Fruit fly (Drosophila melanogaster) whole organism, pupa: ENCODE measurements around the gene CG14416.
A peak's percentile ranks its signal among the peaks of the same experiment; 100 is the strongest.

Experiments used
- CG10348 ChIP-seq: fragments of 200-800 bp; sonication (Bioruptor generic); IDR thresholded peaks from 2 replicates; pipeline ENCODE4 v1.3.6; 2022; ENCODE audit warnings: missing biosample characterization, missing genetic modification characterization
- CG12605 ChIP-seq: fragments of 200-800 bp; sonication (Bioruptor generic); IDR thresholded peaks from 2 replicates; pipeline ENCODE4 v1.3.6; 2022; ENCODE audit warnings: missing biosample characterization, missing genetic modification characterization
- CG13204 ChIP-seq: fragments of 200-800 bp; sonication (Bioruptor generic); optimal IDR thresholded peaks from 2 replicates; lab custom pipeline; 2018; ENCODE audit warnings: missing biosample characterization, mild to moderate bottlenecking, missing genetic modification characterization, moderate library complexity
- CG14655 ChIP-seq: fragments of 200-800 bp; sonication (Bioruptor generic); optimal IDR thresholded peaks from 3 replicates; lab custom pipeline; 2017; ENCODE audit warnings: mild to moderate bottlenecking, missing biosample characterization, missing genetic modification reagents, missing genetic modification characterization
- CG15710 ChIP-seq: fragments of 200-800 bp; sonication (Bioruptor generic); optimal IDR thresholded peaks from 2 replicates; lab custom pipeline; 2018; ENCODE audit warnings: missing biosample characterization, mild to moderate bottlenecking, missing genetic modification characterization, moderate library complexity
- CG17806 ChIP-seq: fragments of 200-800 bp; sonication (Bioruptor generic); optimal IDR thresholded peaks from 2 replicates; lab custom pipeline; 2018; ENCODE audit warnings: missing biosample characterization, mild to moderate bottlenecking, missing genetic modification characterization, moderate library complexity
- CG32121 ChIP-seq: fragments of 200-800 bp; sonication (Bioruptor generic); IDR thresholded peaks from 2 replicates; pipeline ENCODE4 v1.3.6; 2022; ENCODE audit warnings: missing biosample characterization, missing genetic modification characterization
- CG34367 ChIP-seq: fragments of 200-800 bp; sonication (Bioruptor generic); optimal IDR thresholded peaks from 2 replicates; lab custom pipeline; 2018; ENCODE audit warnings: missing biosample characterization, mild to moderate bottlenecking, missing genetic modification characterization
- CG4496 ChIP-seq: fragments of 200-800 bp; sonication (Bioruptor generic); IDR thresholded peaks from 3 replicates; pipeline ENCODE4 v1.3.6; 2022; ENCODE audit warnings: missing biosample characterization, missing genetic modification characterization
- CG8159 ChIP-seq: fragments of 200-800 bp; sonication (Bioruptor generic); optimal IDR thresholded peaks from 3 replicates; lab custom pipeline; 2018; ENCODE audit warnings: missing biosample characterization, mild to moderate bottlenecking, missing genetic modification characterization, moderate library complexity
- CG8301 ChIP-seq: fragments of 200-800 bp; sonication (Bioruptor generic); optimal IDR thresholded peaks from 2 replicates; lab custom pipeline; 2018; ENCODE audit warnings: missing biosample characterization, mild to moderate bottlenecking, missing genetic modification characterization
- CG9948 ChIP-seq: fragments of 200-800 bp; sonication (Bioruptor generic); optimal IDR thresholded peaks from 2 replicates; lab custom pipeline; 2018; ENCODE audit warnings: missing biosample characterization, mild to moderate bottlenecking, missing genetic modification characterization, moderate library complexity
- D1 ChIP-seq: fragments of 200-800 bp; sonication (Bioruptor generic); optimal IDR thresholded peaks from 2 replicates; lab custom pipeline; 2018; ENCODE audit warnings: missing biosample characterization, mild to moderate bottlenecking, missing genetic modification characterization, moderate library complexity
- EcR ChIP-seq: fragments of 200-800 bp; sonication (Bioruptor generic); optimal IDR thresholded peaks from 3 replicates; lab custom pipeline; 2019; ENCODE audit warnings: missing biosample characterization, missing genetic modification characterization, mild to moderate bottlenecking, moderate library complexity, missing genetic modification reagents
- Ets98B ChIP-seq: fragments of 200-800 bp; sonication (Bioruptor generic); IDR thresholded peaks from 2 replicates; pipeline ENCODE4 v1.3.6; 2022; ENCODE audit warnings: missing biosample characterization, missing genetic modification characterization
- Pif1A ChIP-seq: fragments of 200-800 bp; sonication (Bioruptor generic); optimal IDR thresholded peaks from 3 replicates; lab custom pipeline; 2016; ENCODE audit warnings: missing biosample characterization, missing genetic modification characterization
- Pif1B ChIP-seq: fragments of 200-800 bp; sonication (Bioruptor generic); optimal IDR thresholded peaks from 3 replicates; lab custom pipeline; 2016; ENCODE audit warnings: missing biosample characterization, missing genetic modification characterization
- Snoo ChIP-seq: fragments of 200-800 bp; sonication (Bioruptor generic); optimal IDR thresholded peaks from 3 replicates; lab custom pipeline; 2017; ENCODE audit warnings: missing biosample characterization, mild to moderate bottlenecking, missing genetic modification characterization, inconsistent platforms
- fd96Ca ChIP-seq: fragments of 200-800 bp; sonication (Bioruptor generic); IDR thresholded peaks from 3 replicates; pipeline ENCODE4 v1.3.6; 2022; ENCODE audit warnings: missing biosample characterization, missing genetic modification characterization
- gl ChIP-seq: fragments of 200-800 bp; sonication (Bioruptor generic); optimal IDR thresholded peaks from 2 replicates; lab custom pipeline; 2018; ENCODE audit warnings: missing biosample characterization, mild to moderate bottlenecking, missing genetic modification characterization
- rn ChIP-seq: fragments of 200-800 bp; sonication (Bioruptor generic); IDR thresholded peaks from 2 replicates; pipeline ENCODE4 v1.3.6; 2022; ENCODE audit warnings: missing biosample characterization, missing genetic modification characterization

The CG14416 gene

dm6 chrX:2890468-2890867 lies 17.8 kb upstream of the CG14416 start, which contains the start of gene CG3526:
Gene CG3526 (plus strand): TSS chrX:2890768.
- no peak for TF ChIP-seq D1
- TF ChIP-seq CG12605 (GFP tag; lab: Robert Waterston, UW): no peak
- TF ChIP-seq CG4496 (GFP tag; lab: Robert Waterston, UW): no peak
- no peak for TF ChIP-seq CG14655 (GFP tag; lab: Kevin White, UChicago)
- no peak for TF ChIP-seq gl
- no peak for TF ChIP-seq CG10348
- no peak for TF ChIP-seq CG17806 (tag; lab: Kevin White, UChicago)
- no peak for TF ChIP-seq CG15710 (tag; lab: Kevin White, UChicago)
- no peak for TF ChIP-seq CG8301 (tag; lab: Kevin White, UChicago)
- TF ChIP-seq CG9948 (tag; lab: Kevin White, UChicago): no peak
- no peak for TF ChIP-seq CG8159
- no peak for TF ChIP-seq CG32121 (GFP tag; lab: Robert Waterston, UW)
- TF ChIP-seq Pif1A: no peak
- TF ChIP-seq CG13204 (GFP tag; lab: Kevin White, UChicago): no peak
- TF ChIP-seq Pif1B: no peak
- TF ChIP-seq fd96Ca (GFP tag; lab: Robert Waterston, UW): no peak

dm6 chrX:2888211-2888610 lies 15.6 kb upstream of the CG14416 start:
- no peak for TF ChIP-seq CG34367 (tag; lab: Kevin White, UChicago)
- TF ChIP-seq CG10348: no peak
- TF ChIP-seq CG8159: no peak
- TF ChIP-seq CG14655 (GFP tag; lab: Kevin White, UChicago): no peak
- TF ChIP-seq CG12605 (GFP tag; lab: Robert Waterston, UW): no peak
- TF ChIP-seq Pif1A: no peak
- no peak for TF ChIP-seq CG13204 (GFP tag; lab: Kevin White, UChicago)
- no peak for TF ChIP-seq CG17806 (tag; lab: Kevin White, UChicago)
- no peak for TF ChIP-seq Ets98B (GFP tag; lab: Robert Waterston, UW)
- TF ChIP-seq CG32121 (GFP tag; lab: Robert Waterston, UW): no peak
- TF ChIP-seq rn (GFP tag; lab: Robert Waterston, UW): no peak
- TF ChIP-seq Pif1B: no peak
- no peak for TF ChIP-seq gl

- TF ChIP-seq CG4496 (GFP tag; lab: Robert Waterston, UW) (no peak), CG34367 (tag; lab: Kevin White, UChicago) (no peak), CG10348 (no peak), CG17806 (tag; lab: Kevin White, UChicago) (no peak), CG12605 (GFP tag; lab: Robert Waterston, UW) (no peak), Snoo (tag; lab: Kevin White, UChicago) (no peak), gl (no peak), Pif1B (no peak), fd96Ca (GFP tag; lab: Robert Waterston, UW) (no peak), CG8301 (tag; lab: Kevin White, UChicago) (no peak), CG15710 (tag; lab: Kevin White, UChicago) (no peak), CG8159 (no peak), CG13204 (GFP tag; lab: Kevin White, UChicago) (no peak), rn (GFP tag; lab: Robert Waterston, UW) (no peak), EcR (GFP tag; lab: Kevin White, UChicago) (no peak), Ets98B (GFP tag; lab: Robert Waterston, UW) (no peak), CG9948 (tag; lab: Kevin White, UChicago) (no peak), CG32121 (GFP tag; lab: Robert Waterston, UW) (no peak), D1 (no peak)
- TF ChIP-seq, all 21 proteins: peak for 0
Measured at dm6 chrX:2885814-2886213, 13.2 kb upstream of the CG14416 start, which contains the start of gene CG14419. Gene CG14419 (minus strand): TSS chrX:2885914.

dm6 chrX:2883561-2883960 lies 10.9 kb upstream of the CG14416 start, which contains the start of gene CG14418:
Gene CG14418 (minus strand): TSS chrX:2883661.
- no peak for TF ChIP-seq CG14655 (GFP tag; lab: Kevin White, UChicago)
- TF ChIP-seq CG8301 (tag; lab: Kevin White, UChicago): no peak
- TF ChIP-seq EcR (GFP tag; lab: Kevin White, UChicago): no peak
- TF ChIP-seq rn (GFP tag; lab: Robert Waterston, UW): no peak
- no peak for TF ChIP-seq CG15710 (tag; lab: Kevin White, UChicago)
- no peak for TF ChIP-seq CG4496 (GFP tag; lab: Robert Waterston, UW)
- no peak for TF ChIP-seq CG12605 (GFP tag; lab: Robert Waterston, UW)
- TF ChIP-seq CG9948 (tag; lab: Kevin White, UChicago): no peak
- TF ChIP-seq D1: no peak
- TF ChIP-seq CG34367 (tag; lab: Kevin White, UChicago): no peak

- TF ChIP-seq Pif1B: no peak
- no peak for TF ChIP-seq CG15710 (tag; lab: Kevin White, UChicago)
- TF ChIP-seq gl: no peak
- no peak for TF ChIP-seq CG32121 (GFP tag; lab: Robert Waterston, UW)
- TF ChIP-seq Snoo (tag; lab: Kevin White, UChicago): no peak
- TF ChIP-seq CG8301 (tag; lab: Kevin White, UChicago): no peak
- no peak for TF ChIP-seq EcR (GFP tag; lab: Kevin White, UChicago)
- no peak for TF ChIP-seq CG12605 (GFP tag; lab: Robert Waterston, UW)
- TF ChIP-seq CG10348: no peak
- no peak for TF ChIP-seq Pif1A
- no peak for TF ChIP-seq CG14655 (GFP tag; lab: Kevin White, UChicago)
- no peak for TF ChIP-seq CG13204 (GFP tag; lab: Kevin White, UChicago)
- no peak for TF ChIP-seq CG34367 (tag; lab: Kevin White, UChicago)
- no peak for TF ChIP-seq CG9948 (tag; lab: Kevin White, UChicago)
Measured at dm6 chrX:2882516-2882915, 9.9 kb upstream of the CG14416 start.

- peak; percentile 50 for TF ChIP-seq CG34367 (tag; lab: Kevin White, UChicago)
- peak; percentile 63 for TF ChIP-seq CG8159
- no peak for TF ChIP-seq Snoo (tag; lab: Kevin White, UChicago)
- TF ChIP-seq Ets98B (GFP tag; lab: Robert Waterston, UW): no peak
- TF ChIP-seq CG10348: no peak
- TF ChIP-seq CG4496 (GFP tag; lab: Robert Waterston, UW): no peak
- TF ChIP-seq CG14655 (GFP tag; lab: Kevin White, UChicago): peak; percentile 49
- peak; percentile 57 for TF ChIP-seq CG15710 (tag; lab: Kevin White, UChicago)
- peak; percentile 42 for TF ChIP-seq gl
- TF ChIP-seq fd96Ca (GFP tag; lab: Robert Waterston, UW): 0 out of 3 replicates have a peak, but pooled peaks have one; percentile 15
- TF ChIP-seq Pif1A: peak; percentile 20
- TF ChIP-seq CG17806 (tag; lab: Kevin White, UChicago): peak; percentile 49
- TF ChIP-seq CG8301 (tag; lab: Kevin White, UChicago): peak; percentile 20
- TF ChIP-seq CG9948 (tag; lab: Kevin White, UChicago): peak; percentile 47
- no peak for TF ChIP-seq CG32121 (GFP tag; lab: Robert Waterston, UW)
- no peak for TF ChIP-seq D1
- TF ChIP-seq, all 21 proteins: peak for 10
Measured at dm6 chrX:2880660-2881059, 8.0 kb upstream of the CG14416 start.
